Fruit fly (Drosophila melanogaster) whole organism, embryonic: Measurements from ENCODE around the gene CG31104.

ENCODE experiments used
- CG31388 ChIP-seq: fragments of 200-800 bp; sonication (Bioruptor generic); optimal IDR thresholded peaks from 2 replicates; lab custom pipeline; 2016; ENCODE audit warnings: missing biosample characterization, missing genetic modification characterization
- sima ChIP-seq: fragments of 200-800 bp; sonication (Bioruptor generic); optimal IDR thresholded peaks from 2 replicates; lab custom pipeline; 2016; ENCODE audit warnings: missing biosample characterization, missing genetic modification characterization

dm6 chr3R:25279796-25280350 is 5.4 kb upstream of the CG31104 start, which contains the start of gene CG10514:
- TF ChIP-seq sima (GFP tag; lab: Kevin White, UChicago) (no peak), CG31388 (GFP tag; lab: Kevin White, UChicago) (no peak)
